Worm (Caenorhabditis elegans): ENCODE measurements around the gene C37C3.18.

DNA sequence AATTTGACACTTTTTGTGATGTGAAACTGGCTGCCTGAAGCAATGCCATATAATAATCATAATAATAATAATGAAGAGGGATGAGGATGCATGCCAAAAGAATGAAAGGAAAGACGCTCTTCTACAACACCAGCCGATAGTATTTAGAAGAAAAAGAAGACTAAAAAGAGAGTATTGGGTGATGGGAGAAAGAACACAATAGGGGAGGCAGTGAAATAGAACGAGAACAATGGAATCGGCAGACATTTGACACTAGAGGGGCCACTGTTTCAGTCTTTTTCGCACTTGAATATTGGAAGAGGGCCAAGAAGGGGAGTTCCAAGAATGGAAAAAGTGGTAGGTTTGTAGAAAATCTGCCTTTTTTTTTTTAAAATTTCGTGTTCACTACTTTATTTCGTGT is 7.6 kb upstream of the C37C3.18 start, which contains the start of gene memo-1:
- TF ChIP-seq mab-5 (tag; optimal IDR thresholded peaks at IDR 0.05) = no peak
- TF ChIP-seq nhr-76 (tag; optimal IDR thresholded peaks at IDR 0.05) = no peak
- no peak for TF ChIP-seq ztf-11 (tag; optimal IDR thresholded peaks at IDR 0.05)
- no peak for TF ChIP-seq snpc-4 (tag; optimal IDR thresholded peaks at IDR 0.05)
- no peak for TF ChIP-seq unc-39 (tag; optimal IDR thresholded peaks at IDR 0.05)
- no peak for TF ChIP-seq M03D4.4 (tag; optimal IDR thresholded peaks at IDR 0.05)
- TF ChIP-seq unc-62 (GFP tag; optimal IDR thresholded peaks at IDR 0.05) = no peak
- no peak for TF ChIP-seq lin-32 (GFP tag; optimal IDR thresholded peaks at IDR 0.05)

Data from whole organism, mixed stage, embryonic.